Worm (Caenorhabditis elegans) whole organism, L4/young adult: ENCODE data around the gene wdr-46.

Experiments used
- dao-5 ChIP-seq: sonication (generic microtip); optimal IDR thresholded peaks from 2 replicates; lab custom pipeline; 2016; ENCODE audit warnings: missing genotype, missing genetic modification characterization, moderate library complexity, missing compliant biosample characterization
- him-1 ChIP-seq: sonication (generic microtip); optimal IDR thresholded peaks from 2 replicates; lab custom pipeline; 2016; ENCODE audit warnings: missing genotype, missing genetic modification reagents, missing genetic modification characterization, missing compliant biosample characterization

ce11 chrIV:12404137-12404536 is 32.1 kb downstream of the wdr-46 start, which contains the start of gene gex-3:
- TF ChIP-seq him-1, result no peak
- no peak for TF ChIP-seq dao-5
